Fruit fly (Drosophila melanogaster) whole organism, embryonic: ENCODE data around the gene Sidpn.

Source experiments
- B-H2 ChIP-seq: fragments of 200-800 bp; sonication (Bioruptor generic); optimal IDR thresholded peaks from 2 replicates; lab custom pipeline; 2018; ENCODE audit warnings: missing biosample characterization, mild to moderate bottlenecking, missing genetic modification characterization
- CG11398 ChIP-seq: fragments of 200-800 bp; sonication (Bioruptor generic); optimal IDR thresholded peaks from 2 replicates; lab custom pipeline; 2016; ENCODE audit warnings: missing biosample characterization, missing genetic modification characterization
- CG11456 ChIP-seq: fragments of 200-800 bp; sonication (Bioruptor generic); IDR thresholded peaks from 3 replicates; pipeline ENCODE4 v1.3.6; 2022; ENCODE audit warnings: missing biosample characterization, missing genetic modification characterization
- CG11695 ChIP-seq: fragments of 200-800 bp; sonication (Bioruptor generic); IDR thresholded peaks from 3 replicates; pipeline ENCODE4 v1.3.6; 2022; ENCODE audit warnings: missing biosample characterization, missing genetic modification characterization
- CG12155 ChIP-seq: fragments of 200-800 bp; sonication (Bioruptor generic); optimal IDR thresholded peaks from 3 replicates; lab custom pipeline; 2016; ENCODE audit warnings: missing biosample characterization, missing genetic modification characterization
- CG13775 ChIP-seq: fragments of 200-800 bp; sonication (Bioruptor generic); optimal IDR thresholded peaks from 3 replicates; lab custom pipeline; 2017; ENCODE audit warnings: missing biosample characterization, mild to moderate bottlenecking, missing genetic modification characterization
- CG14965 ChIP-seq: fragments of 200-800 bp; sonication (Bioruptor generic); optimal IDR thresholded peaks from 2 replicates; lab custom pipeline; 2016; ENCODE audit warnings: missing biosample characterization, missing genetic modification characterization, borderline replicate concordance
- CG15479 ChIP-seq: fragments of 200-800 bp; sonication (Bioruptor generic); optimal IDR thresholded peaks from 3 replicates; lab custom pipeline; 2019; ENCODE audit warnings: missing biosample characterization, mild to moderate bottlenecking, missing genetic modification characterization, moderate library complexity
- CG16813 ChIP-seq: fragments of 200-800 bp; sonication (Bioruptor generic); IDR thresholded peaks from 3 replicates; pipeline ENCODE4 v1.3.6; 2022; ENCODE audit warnings: missing biosample characterization, missing genetic modification characterization; ENCODE audit not compliant: partially characterized antibody
- CG17186 ChIP-seq: fragments of 200-800 bp; sonication (Bioruptor generic); optimal IDR thresholded peaks from 3 replicates; lab custom pipeline; 2017; ENCODE audit warnings: missing biosample characterization, missing genetic modification reagents, missing genetic modification characterization
- CG17385 ChIP-seq: fragments of 200-800 bp; sonication (Bioruptor generic); optimal IDR thresholded peaks from 3 replicates; lab custom pipeline; 2018; ENCODE audit warnings: missing biosample characterization, mild to moderate bottlenecking, missing genetic modification characterization
- CG33213 ChIP-seq: fragments of 200-800 bp; sonication (Bioruptor generic); optimal IDR thresholded peaks from 3 replicates; lab custom pipeline; 2016; ENCODE audit warnings: missing biosample characterization, missing genetic modification characterization
- CG3847 ChIP-seq: fragments of 200-800 bp; sonication (Bioruptor generic); IDR thresholded peaks from 2 replicates; pipeline ENCODE4 v1.3.6; 2022; ENCODE audit warnings: missing biosample characterization, missing genetic modification characterization
- CG4617 ChIP-seq: fragments of 200-800 bp; sonication (Bioruptor generic); optimal IDR thresholded peaks from 3 replicates; lab custom pipeline; 2016; ENCODE audit warnings: missing biosample characterization, missing genetic modification characterization, borderline replicate concordance
- CG4854 ChIP-seq: fragments of 200-800 bp; sonication (Bioruptor generic); optimal IDR thresholded peaks from 2 replicates; lab custom pipeline; 2016; ENCODE audit warnings: missing biosample characterization, missing genetic modification characterization, inconsistent platforms
- CG6254 ChIP-seq: fragments of 200-800 bp; sonication (Bioruptor generic); optimal IDR thresholded peaks from 3 replicates; lab custom pipeline; 2017; ENCODE audit warnings: mild to moderate bottlenecking, missing biosample characterization, missing genetic modification reagents, missing genetic modification characterization
- CG8290 ChIP-seq, 3 experiments: fragments of 200-800 bp; sonication (Bioruptor generic); optimal IDR thresholded peaks; 2 replicates each; lab custom pipeline; 2016 to 2019; ENCODE audit warnings: missing biosample characterization in 3 of 3, missing genetic modification characterization in 3 of 3, mild to moderate bottlenecking in 2 of 3, moderate library complexity in 1 of 3
- CG8359 ChIP-seq: fragments of 200-800 bp; sonication (Bioruptor generic); optimal IDR thresholded peaks from 2 replicates; lab custom pipeline; 2017; ENCODE audit warnings: missing biosample characterization, mild to moderate bottlenecking, missing genetic modification characterization, borderline replicate concordance
- D ChIP-seq, 2 experiments: fragments of 200-800 bp in 1 of 2; fragments of >200 bp in 1 of 2; sonication (Bioruptor generic) in 1 of 2; optimal IDR thresholded peaks; 2 replicates in 1 of 2; 3 replicates in 1 of 2; lab custom pipeline; 2017; ENCODE audit warnings: mild to moderate bottlenecking in 1 of 2, missing biosample characterization in 1 of 2, missing genetic modification characterization in 1 of 2, missing genetic modification reagents in 1 of 2
- E2f1 ChIP-seq: fragments of 200-800 bp; sonication (Bioruptor generic); IDR thresholded peaks from 2 replicates; pipeline ENCODE4 v1.3.6; 2022; ENCODE audit warnings: missing biosample characterization, missing genetic modification characterization
- Fer1 ChIP-seq: fragments of 200-800 bp; sonication (Bioruptor generic); optimal IDR thresholded peaks from 2 replicates; lab custom pipeline; 2017; ENCODE audit warnings: missing biosample characterization, mild to moderate bottlenecking, missing genetic modification characterization
- H15 ChIP-seq: fragments of 200-800 bp; sonication (Bioruptor generic); IDR thresholded peaks from 3 replicates; pipeline ENCODE4 v1.3.6; 2022; ENCODE audit warnings: missing biosample characterization, missing genetic modification characterization
- HLH54F ChIP-seq: fragments of 200-800 bp; sonication (Bioruptor generic); optimal IDR thresholded peaks from 3 replicates; lab custom pipeline; 2016; ENCODE audit warnings: missing biosample characterization, missing genetic modification characterization
- MTF-1 ChIP-seq: fragments of 200-800 bp; sonication (Bioruptor generic); optimal IDR thresholded peaks from 2 replicates; lab custom pipeline; 2018; ENCODE audit warnings: missing biosample characterization, mild to moderate bottlenecking, missing genetic modification characterization, borderline replicate concordance
- Neu2 ChIP-seq: fragments of 200-800 bp; sonication (Bioruptor generic); optimal IDR thresholded peaks from 3 replicates; lab custom pipeline; 2016; ENCODE audit warnings: missing biosample characterization, missing genetic modification characterization, borderline replicate concordance
- Nf-YA ChIP-seq: fragments of 200-800 bp; sonication (Bioruptor generic); IDR thresholded peaks from 2 replicates; pipeline ENCODE4 v1.3.6; 2022; ENCODE audit warnings: missing biosample characterization, missing genetic modification characterization
- PHDP ChIP-seq: fragments of 200-800 bp; sonication (Bioruptor generic); optimal IDR thresholded peaks from 3 replicates; lab custom pipeline; 2018; ENCODE audit warnings: missing biosample characterization, mild to moderate bottlenecking, missing genetic modification characterization, moderate library complexity
- Ptx1 ChIP-seq: fragments of 200-800 bp; sonication (Bioruptor generic); IDR thresholded peaks from 2 replicates; pipeline ENCODE4 v1.3.6; 2022; ENCODE audit warnings: missing biosample characterization, missing genetic modification characterization
- Ssrp ChIP-seq: fragments of 200-800 bp; sonication (Bioruptor generic); optimal IDR thresholded peaks from 2 replicates; lab custom pipeline; 2018; ENCODE audit warnings: missing biosample characterization, mild to moderate bottlenecking, missing genetic modification characterization, moderate library complexity
- Trl ChIP-seq, 3 experiments: fragments of >200 bp in 2 of 3; fragments of 200-800 bp in 1 of 3; sonication (Bioruptor generic) in 1 of 3; optimal IDR thresholded peaks; 2 replicates in 1 of 3; 3 replicates in 2 of 3; lab custom pipeline; 2016 to 2017; ENCODE audit warnings: missing biosample characterization in 1 of 3, missing genetic modification characterization in 1 of 3
- cas ChIP-seq: fragments of 200-800 bp; sonication (Bioruptor generic); IDR thresholded peaks from 2 replicates; pipeline ENCODE4 v1.3.6; 2022; ENCODE audit warnings: missing biosample characterization, missing genetic modification characterization
- chif ChIP-seq, 2 experiments: fragments of 200-800 bp; sonication (Bioruptor generic); optimal IDR thresholded peaks; 3 replicates each; lab custom pipeline; 2016; ENCODE audit warnings: missing biosample characterization in 2 of 2, missing genetic modification characterization in 2 of 2
- danr ChIP-seq: fragments of 200-800 bp; sonication (Bioruptor generic); IDR thresholded peaks from 2 replicates; pipeline ENCODE4 v1.3.6; 2022; ENCODE audit warnings: missing biosample characterization, missing genetic modification characterization
- dmrt99B ChIP-seq: fragments of 200-800 bp; sonication (Bioruptor generic); optimal IDR thresholded peaks from 2 replicates; lab custom pipeline; 2018; ENCODE audit warnings: missing biosample characterization, mild to moderate bottlenecking, missing genetic modification characterization, moderate library complexity
- exex ChIP-seq: fragments of 200-800 bp; sonication (Bioruptor generic); optimal IDR thresholded peaks from 4 replicates; lab custom pipeline; 2018; ENCODE audit warnings: missing biosample characterization, mild to moderate bottlenecking, missing genetic modification characterization, moderate library complexity
- fd64A ChIP-seq: fragments of 200-800 bp; sonication (Bioruptor generic); optimal IDR thresholded peaks from 3 replicates; lab custom pipeline; 2018; ENCODE audit warnings: missing biosample characterization, mild to moderate bottlenecking, missing genetic modification characterization
- gro ChIP-seq: fragments of 200-800 bp; sonication (Bioruptor generic); optimal IDR thresholded peaks from 2 replicates; lab custom pipeline; 2016; ENCODE audit warnings: missing biosample characterization, missing genetic modification characterization
- kah ChIP-seq: fragments of 200-800 bp; sonication (Bioruptor generic); optimal IDR thresholded peaks from 2 replicates; lab custom pipeline; 2018; ENCODE audit warnings: missing biosample characterization, mild to moderate bottlenecking, missing genetic modification characterization
- kni ChIP-seq: fragments of 200-800 bp; sonication (Bioruptor generic); optimal IDR thresholded peaks from 3 replicates; lab custom pipeline; 2017; ENCODE audit warnings: mild to moderate bottlenecking, missing biosample characterization, missing genetic modification reagents, missing genetic modification characterization
- mirr ChIP-seq: fragments of 200-800 bp; sonication (Bioruptor generic); optimal IDR thresholded peaks from 3 replicates; lab custom pipeline; 2018; ENCODE audit warnings: missing biosample characterization, mild to moderate bottlenecking, missing genetic modification characterization
- nerfin-2 ChIP-seq: fragments of 200-800 bp; sonication (Bioruptor generic); IDR thresholded peaks from 2 replicates; pipeline ENCODE4 v1.3.6; 2022; ENCODE audit warnings: missing biosample characterization, missing genetic modification characterization; ENCODE audit not compliant: partially characterized antibody
- p53 ChIP-seq: fragments of 200-800 bp; sonication (Bioruptor generic); optimal IDR thresholded peaks from 2 replicates; lab custom pipeline; 2016; ENCODE audit warnings: missing biosample characterization, missing genetic modification characterization
- pum ChIP-seq: fragments of 200-800 bp; sonication (Bioruptor generic); optimal IDR thresholded peaks from 2 replicates; lab custom pipeline; 2016; ENCODE audit warnings: missing biosample characterization, missing genetic modification characterization
- sr ChIP-seq: fragments of 200-800 bp; sonication (Bioruptor generic); IDR thresholded peaks from 3 replicates; pipeline ENCODE4 v1.3.6; 2022; ENCODE audit warnings: missing biosample characterization, missing genetic modification characterization
- ssp ChIP-seq: fragments of 200-800 bp; sonication (Bioruptor generic); IDR thresholded peaks from 2 replicates; pipeline ENCODE4 v1.3.6; 2022; ENCODE audit warnings: missing biosample characterization, missing genetic modification characterization
- tll ChIP-seq, 2 experiments: fragments of 200-800 bp in 1 of 2; fragments of >200 bp in 1 of 2; sonication (Bioruptor generic) in 1 of 2; optimal IDR thresholded peaks; 2 replicates each; lab custom pipeline; 2017 to 2019; ENCODE audit warnings: missing biosample characterization in 2 of 2, missing genetic modification characterization in 2 of 2, mild to moderate bottlenecking in 1 of 2, moderate library complexity in 1 of 2
- wor ChIP-seq: fragments of 200-800 bp; sonication (Bioruptor generic); IDR thresholded peaks from 2 replicates; pipeline ENCODE4 v1.3.6; 2022; ENCODE audit warnings: missing biosample characterization, missing genetic modification characterization

The Sidpn gene

dm6 chr2L:19023972-19024743 lies 3.4 kb upstream of the Sidpn start (continued):
- TF ChIP-seq exex (tag; lab: Kevin White, UChicago) (peak; percentile 15), kni (GFP tag; lab: Kevin White, UChicago) (no peak), fd64A (no peak), CG11398 (GFP tag; lab: Kevin White, UChicago) (no peak), Ssrp (tag; lab: Kevin White, UChicago) (peak; percentile 76), CG11695 (GFP tag; lab: Robert Waterston, UW) (peak; percentile 66), cas (no peak), CG12155 (GFP tag; lab: Kevin White, UChicago) (peak; percentile 32), danr (GFP tag; lab: Robert Waterston, UW) (no peak), chif (GFP tag; optimal IDR thresholded peaks at IDR 0.05; lab: Kevin White, UChicago) (no peak), CG16813 (GFP tag; lab: Robert Waterston, UW) (no peak), CG17186 (no peak), p53 (GFP tag; lab: Kevin White, UChicago) (no peak), CG3847 (GFP tag; lab: Robert Waterston, UW) (0 out of 2 replicates have a peak, but pooled peaks have one; percentile 9), Ptx1 (peak; percentile 68), HLH54F (GFP tag; lab: Kevin White, UChicago) (no peak), Trl (optimal IDR thresholded peaks at IDR 0.05; lab: Kevin White, UChicago) (no peak), Trl (GFP tag; optimal IDR thresholded peaks at IDR 0.05; lab: Kevin White, UChicago) (no peak), Nf-YA (no peak), CG13775 (GFP tag; lab: Kevin White, UChicago) (peak; percentile 57), H15 (GFP tag; lab: Robert Waterston, UW) (no peak), nerfin-2 (no peak), gro (GFP tag; lab: Kevin White, UChicago) (no peak), Fer1 (GFP tag; lab: Kevin White, UChicago) (peak; percentile 89), CG4854 (GFP tag; lab: Kevin White, UChicago) (no peak), D (optimal IDR thresholded peaks at IDR 0.05; lab: Kevin White, UChicago) (no peak), D (GFP tag; optimal IDR thresholded peaks at IDR 0.05; lab: Kevin White, UChicago) (peak; percentile 67), MTF-1 (GFP tag; lab: Kevin White, UChicago) (no peak), dmrt99B (tag; lab: Kevin White, UChicago) (peak; percentile 87), CG14965 (GFP tag; lab: Kevin White, UChicago) (no peak), CG11456 (peak; percentile 55; the same call in 1 of the 3 replicates), CG8359 (GFP tag; lab: Kevin White, UChicago) (peak; percentile 13), E2f1 (peak; percentile 7; the same call in 1 of the 2 replicates), tll (GFP tag; optimal IDR thresholded peaks at IDR 0.05; lab: Kevin White, UChicago) (no peak), ssp (no peak), pum (peak; percentile 17), wor (GFP tag; lab: Robert Waterston, UW) (peak; percentile 47; the same call in 1 of the 2 replicates), sr (no peak), CG15479 (no peak), CG6254 (peak; percentile 4), CG33213 (GFP tag; lab: Kevin White, UChicago) (no peak), Neu2 (GFP tag; lab: Kevin White, UChicago) (no peak), CG4617 (no peak), B-H2 (GFP tag; lab: Kevin White, UChicago) (peak; percentile 67), mirr (GFP tag; lab: Kevin White, UChicago) (peak; percentile 62), PHDP (peak; percentile 79), kah (GFP tag; lab: Kevin White, UChicago) (peak; percentile 47), CG17385 (GFP tag; lab: Kevin White, UChicago) (peak; percentile 76), CG8290 (GFP tag; optimal IDR thresholded peaks at IDR 0.05; lab: Kevin White, UChicago) (no peak), CG8290 (tag; optimal IDR thresholded peaks at IDR 0.05; lab: Kevin White, UChicago) (peak in 1 of 2 experiments; percentile 22)
